Worm (Caenorhabditis elegans) whole organism, young adult: ENCODE results near the gene crp-1.

Experiments
- F55B11.4 ChIP-seq: sonication (generic microtip); optimal IDR thresholded peaks from 2 replicates; lab custom pipeline; 2016; ENCODE audit warnings: missing compliant biosample characterization, missing genetic modification characterization, borderline replicate concordance; ENCODE audit not compliant: insufficient read depth
- T26A5.8 ChIP-seq: sonication (generic microtip); optimal IDR thresholded peaks from 2 replicates; lab custom pipeline; 2016; ENCODE audit warnings: missing genetic modification characterization, missing compliant biosample characterization
- ama-1 ChIP-seq, 3 experiments: fragments of 150-350 bp in 1 of 3; sonication (generic microtip) in 2 of 3; optimal IDR thresholded peaks; 2 replicates each; lab custom pipeline; 2014 to 2018; ENCODE audit warnings: missing biosample characterization in 2 of 3, missing genetic modification characterization in 2 of 3, missing genetic modification reagents in 2 of 3
- cebp-1 ChIP-seq, 2 experiments: fragments of 200-800 bp in 1 of 2; sonication (Bioruptor generic) in 1 of 2; sonication (generic microtip) in 1 of 2; IDR thresholded peaks in 1 of 2; optimal IDR thresholded peaks in 1 of 2; 2 replicates each; pipeline versions ENCODE4 v1.3.6 to Lab custom; 2017 to 2022; ENCODE audit warnings: missing compliant biosample characterization in 2 of 2, missing genetic modification characterization in 2 of 2, mild to moderate bottlenecking in 1 of 2, missing genetic modification reagents in 1 of 2, moderate library complexity in 1 of 2
- chd-7 ChIP-seq: sonication (generic microtip); optimal IDR thresholded peaks from 2 replicates; lab custom pipeline; 2016; ENCODE audit warnings: mild to moderate bottlenecking, missing genetic modification characterization, moderate library complexity, missing compliant biosample characterization
- dpl-1 ChIP-seq: fragments of 150-350 bp; optimal IDR thresholded peaks from 2 replicates; lab custom pipeline; 2014; ENCODE audit warnings: missing biosample characterization, missing genetic modification reagents, missing genetic modification characterization
- rec-8 ChIP-seq, 2 experiments: sonication (generic microtip); optimal IDR thresholded peaks; 2 replicates each; lab custom pipeline; 2016; ENCODE audit warnings: mild to moderate bottlenecking in 2 of 2, missing genetic modification characterization in 2 of 2, missing genetic modification reagents in 2 of 2, missing genotype in 2 of 2, missing biosample characterization in 1 of 2, missing compliant biosample characterization in 1 of 2, moderate library complexity in 1 of 2
- sptf-2 ChIP-seq: fragments of 200-800 bp; sonication (Bioruptor generic); optimal IDR thresholded peaks from 2 replicates; lab custom pipeline; 2018; ENCODE audit warnings: mild to moderate bottlenecking, missing genetic modification characterization, missing compliant biosample characterization
- unc-62 ChIP-seq: fragments of 150-350 bp; optimal IDR thresholded peaks from 2 replicates; lab custom pipeline; 2014; ENCODE audit warnings: missing biosample characterization, missing genetic modification reagents, missing genetic modification characterization

- no peak for TF ChIP-seq unc-62
- TF ChIP-seq dpl-1 (GFP tag; lab: Kevin White, UChicago) = no peak
- no peak for TF ChIP-seq cebp-1 (GFP tag; IDR thresholded peaks at IDR 0.05; lab: Robert Waterston, UW)
- no peak for TF ChIP-seq cebp-1 (tag; optimal IDR thresholded peaks at IDR 0.05; lab: Kevin White, UChicago)
- no peak for TF ChIP-seq T26A5.8 (tag; lab: Kevin White, UChicago)
- no peak for TF ChIP-seq chd-7 (tag; lab: Kevin White, UChicago)
- no peak for TF ChIP-seq ama-1 (optimal IDR thresholded peaks at IDR 0.05; lab: Kevin White, UChicago)
- no peak for TF ChIP-seq ama-1 (GFP tag; optimal IDR thresholded peaks at IDR 0.05; lab: Kevin White, UChicago)
- TF ChIP-seq sptf-2 = no peak
- TF ChIP-seq rec-8 (tag; optimal IDR thresholded peaks at IDR 0.05; lab: Kevin White, UChicago) = no peak
- TF ChIP-seq F55B11.4 (tag; lab: Kevin White, UChicago) = no peak
Measured at ce11 chrV:10528500-10528899, 50.1 kb downstream of the crp-1 start, which contains the start of gene F25D1.3.
